Fruit fly (Drosophila melanogaster) whole organism, embryonic: Measurements from ENCODE around the gene Lrr47.

Source experiments
- Atf6 ChIP-seq: fragments of 200-800 bp; sonication (Bioruptor generic); IDR thresholded peaks from 2 replicates; pipeline ENCODE4 v1.3.6; 2022; ENCODE audit warnings: missing biosample characterization, missing genetic modification characterization
- CG10654 ChIP-seq: fragments of 200-800 bp; sonication (Bioruptor generic); optimal IDR thresholded peaks from 2 replicates; lab custom pipeline; 2016; ENCODE audit warnings: missing biosample characterization, missing genetic modification characterization
- CG11247 ChIP-seq: fragments of 200-800 bp; sonication (Bioruptor generic); IDR thresholded peaks from 2 replicates; pipeline ENCODE4 v1.3.6; 2022; ENCODE audit warnings: missing biosample characterization, missing genetic modification characterization
- CG13775 ChIP-seq: fragments of 200-800 bp; sonication (Bioruptor generic); optimal IDR thresholded peaks from 3 replicates; lab custom pipeline; 2017; ENCODE audit warnings: missing biosample characterization, mild to moderate bottlenecking, missing genetic modification characterization
- CG14710 ChIP-seq: fragments of 200-800 bp; sonication (Bioruptor generic); optimal IDR thresholded peaks from 3 replicates; lab custom pipeline; 2019; ENCODE audit warnings: missing biosample characterization, mild to moderate bottlenecking, missing genetic modification characterization, moderate library complexity
- CG15011 ChIP-seq: fragments of 200-800 bp; sonication (Bioruptor generic); optimal IDR thresholded peaks from 3 replicates; lab custom pipeline; 2018; ENCODE audit warnings: missing biosample characterization, mild to moderate bottlenecking, missing genetic modification characterization
- CG1792 ChIP-seq: fragments of 200-800 bp; sonication (Bioruptor generic); optimal IDR thresholded peaks from 2 replicates; lab custom pipeline; 2016; ENCODE audit warnings: missing biosample characterization, missing genetic modification characterization
- CG18599 ChIP-seq: fragments of 200-800 bp; sonication (Bioruptor generic); optimal IDR thresholded peaks from 3 replicates; lab custom pipeline; 2017; ENCODE audit warnings: missing biosample characterization, missing genetic modification characterization, mild to moderate bottlenecking, moderate library complexity, missing genetic modification reagents
- CG2120 ChIP-seq: fragments of 200-800 bp; sonication (Bioruptor generic); optimal IDR thresholded peaks from 3 replicates; lab custom pipeline; 2016; ENCODE audit warnings: missing biosample characterization, missing genetic modification characterization
- CG2678 ChIP-seq: fragments of 200-800 bp; sonication (Bioruptor generic); optimal IDR thresholded peaks from 3 replicates; lab custom pipeline; 2019; ENCODE audit warnings: missing biosample characterization, mild to moderate bottlenecking, missing genetic modification characterization, moderate library complexity
- CG30431 ChIP-seq: fragments of 200-800 bp; sonication (Bioruptor generic); optimal IDR thresholded peaks from 2 replicates; lab custom pipeline; 2017; ENCODE audit warnings: missing biosample characterization, missing genetic modification characterization
- CG4328 ChIP-seq: fragments of 200-800 bp; sonication (Bioruptor generic); optimal IDR thresholded peaks from 3 replicates; lab custom pipeline; 2017; ENCODE audit warnings: missing biosample characterization, missing genetic modification reagents, missing genetic modification characterization
- CG5180 ChIP-seq: fragments of 200-800 bp; sonication (Bioruptor generic); optimal IDR thresholded peaks from 3 replicates; lab custom pipeline; 2017; ENCODE audit warnings: missing biosample characterization, missing genetic modification characterization, mild to moderate bottlenecking, moderate library complexity, missing genetic modification reagents
- CG6175 ChIP-seq: fragments of 200-800 bp; sonication (Bioruptor generic); IDR thresholded peaks from 3 replicates; pipeline ENCODE4 v1.3.6; 2022; ENCODE audit warnings: missing biosample characterization, missing genetic modification characterization
- CG6854 ChIP-seq: fragments of 200-800 bp; sonication (Bioruptor generic); optimal IDR thresholded peaks from 3 replicates; lab custom pipeline; 2017; ENCODE audit warnings: missing biosample characterization, mild to moderate bottlenecking, missing genetic modification characterization
- CG8359 ChIP-seq: fragments of 200-800 bp; sonication (Bioruptor generic); optimal IDR thresholded peaks from 2 replicates; lab custom pipeline; 2017; ENCODE audit warnings: missing biosample characterization, mild to moderate bottlenecking, missing genetic modification characterization, borderline replicate concordance
- CG8924 ChIP-seq: fragments of 200-800 bp; optimal IDR thresholded peaks from 3 replicates; lab custom pipeline; 2019; ENCODE audit warnings: missing biosample characterization, mild to moderate bottlenecking, missing genetic modification characterization, moderate library complexity
- CG9215 ChIP-seq: fragments of 200-800 bp; sonication (Bioruptor generic); IDR thresholded peaks from 2 replicates; pipeline ENCODE4 v1.3.6; 2022; ENCODE audit warnings: missing biosample characterization, missing genetic modification characterization
- CrebB ChIP-seq: fragments of 200-800 bp; sonication (Bioruptor generic); optimal IDR thresholded peaks from 3 replicates; lab custom pipeline; 2018; ENCODE audit warnings: missing biosample characterization, mild to moderate bottlenecking, missing genetic modification characterization
- D ChIP-seq, 2 experiments: fragments of 200-800 bp in 1 of 2; fragments of >200 bp in 1 of 2; sonication (Bioruptor generic) in 1 of 2; optimal IDR thresholded peaks; 2 replicates in 1 of 2; 3 replicates in 1 of 2; lab custom pipeline; 2017; ENCODE audit warnings: mild to moderate bottlenecking in 1 of 2, missing biosample characterization in 1 of 2, missing genetic modification characterization in 1 of 2, missing genetic modification reagents in 1 of 2
- H15 ChIP-seq: fragments of 200-800 bp; sonication (Bioruptor generic); IDR thresholded peaks from 3 replicates; pipeline ENCODE4 v1.3.6; 2022; ENCODE audit warnings: missing biosample characterization, missing genetic modification characterization
- HHEX ChIP-seq: fragments of 200-800 bp; sonication (Bioruptor generic); optimal IDR thresholded peaks from 3 replicates; lab custom pipeline; 2017; ENCODE audit warnings: missing biosample characterization, mild to moderate bottlenecking, missing genetic modification characterization, missing genetic modification reagents
- Hr3 ChIP-seq: fragments of 200-800 bp; sonication (Bioruptor generic); optimal IDR thresholded peaks from 3 replicates; lab custom pipeline; 2016; ENCODE audit warnings: missing biosample characterization, missing genetic modification characterization
- Lhr ChIP-seq: fragments of 200-800 bp; sonication (Bioruptor generic); optimal IDR thresholded peaks from 3 replicates; lab custom pipeline; 2017; ENCODE audit warnings: mild to moderate bottlenecking, missing biosample characterization, missing genetic modification reagents, missing genetic modification characterization
- MTF-1 ChIP-seq: fragments of 200-800 bp; sonication (Bioruptor generic); optimal IDR thresholded peaks from 2 replicates; lab custom pipeline; 2018; ENCODE audit warnings: missing biosample characterization, mild to moderate bottlenecking, missing genetic modification characterization, borderline replicate concordance
- Pdp1 ChIP-seq, 2 experiments: fragments of 200-800 bp; sonication (Bioruptor generic); optimal IDR thresholded peaks; 3 replicates each; lab custom pipeline; 2016; ENCODE audit warnings: missing biosample characterization in 2 of 2, missing genetic modification characterization in 2 of 2, mild to moderate bottlenecking in 1 of 2, moderate library complexity in 1 of 2
- Ptx1 ChIP-seq: fragments of 200-800 bp; sonication (Bioruptor generic); IDR thresholded peaks from 2 replicates; pipeline ENCODE4 v1.3.6; 2022; ENCODE audit warnings: missing biosample characterization, missing genetic modification characterization
- Spps ChIP-seq: fragments of 200-800 bp; sonication (Bioruptor generic); optimal IDR thresholded peaks from 2 replicates; lab custom pipeline; 2018; ENCODE audit warnings: missing biosample characterization, mild to moderate bottlenecking, missing genetic modification characterization
- Stat92E ChIP-seq, 3 experiments: fragments of >200 bp in 2 of 3; fragments of 200-800 bp in 1 of 3; sonication (Bioruptor generic) in 1 of 3; optimal IDR thresholded peaks; 2 replicates each; lab custom pipeline; 2017 to 2019; ENCODE audit warnings: missing biosample characterization in 3 of 3, missing genetic modification characterization in 3 of 3, mild to moderate bottlenecking in 1 of 3, moderate library complexity in 1 of 3
- Vsx1 ChIP-seq: fragments of 200-800 bp; sonication (Bioruptor generic); optimal IDR thresholded peaks from 2 replicates; lab custom pipeline; 2017; ENCODE audit warnings: missing biosample characterization, mild to moderate bottlenecking, missing genetic modification characterization, missing genetic modification reagents
- aop ChIP-seq: fragments of 200-800 bp; sonication (Bioruptor generic); IDR thresholded peaks from 2 replicates; pipeline ENCODE4 v1.3.6; 2022; ENCODE audit warnings: missing biosample characterization, missing genetic modification characterization
- cad ChIP-seq: fragments of >200 bp; optimal IDR thresholded peaks from 2 replicates; lab custom pipeline; 2017; ENCODE audit warnings: missing biosample characterization, missing genetic modification characterization
- disco-r ChIP-seq: fragments of 200-800 bp; sonication (Bioruptor generic); optimal IDR thresholded peaks from 2 replicates; lab custom pipeline; 2016; ENCODE audit warnings: missing biosample characterization, missing genetic modification characterization
- dpn ChIP-seq, 2 experiments: fragments of 200-800 bp; sonication (Bioruptor generic); optimal IDR thresholded peaks; 3 replicates each; lab custom pipeline; 2016; ENCODE audit warnings: missing biosample characterization in 2 of 2, missing genetic modification characterization in 2 of 2
- ems ChIP-seq: fragments of 200-800 bp; sonication (Bioruptor generic); optimal IDR thresholded peaks from 3 replicates; lab custom pipeline; 2016; ENCODE audit warnings: missing biosample characterization, missing genetic modification characterization
- fd102C ChIP-seq: fragments of 200-800 bp; sonication (Bioruptor generic); optimal IDR thresholded peaks from 2 replicates; lab custom pipeline; 2018; ENCODE audit warnings: missing biosample characterization, mild to moderate bottlenecking, missing genetic modification characterization, moderate library complexity
- fd96Cb ChIP-seq: fragments of 200-800 bp; sonication (Bioruptor generic); optimal IDR thresholded peaks from 2 replicates; lab custom pipeline; 2018; ENCODE audit warnings: missing biosample characterization, mild to moderate bottlenecking, missing genetic modification characterization, moderate library complexity
- gcm ChIP-seq: fragments of 200-800 bp; sonication (Bioruptor generic); optimal IDR thresholded peaks from 2 replicates; lab custom pipeline; 2019; ENCODE audit warnings: missing biosample characterization, mild to moderate bottlenecking, missing genetic modification characterization, moderate library complexity
- hkb ChIP-seq, 2 experiments: fragments of 200-800 bp in 1 of 2; fragments of >200 bp in 1 of 2; sonication (Bioruptor generic) in 1 of 2; IDR thresholded peaks in 1 of 2; optimal IDR thresholded peaks in 1 of 2; 2 replicates each; pipeline versions ENCODE4 v1.3.6 to Lab custom; 2017 to 2022; ENCODE audit warnings: missing biosample characterization in 1 of 2, missing genetic modification characterization in 1 of 2
- hth ChIP-seq: fragments of >200 bp; optimal IDR thresholded peaks from 2 replicates; lab custom pipeline; 2017; ENCODE audit warnings: inconsistent platforms
- ind ChIP-seq: fragments of 200-800 bp; sonication (Bioruptor generic); optimal IDR thresholded peaks from 3 replicates; lab custom pipeline; 2016; ENCODE audit warnings: missing biosample characterization, missing genetic modification characterization
- kni ChIP-seq: fragments of 200-800 bp; sonication (Bioruptor generic); optimal IDR thresholded peaks from 3 replicates; lab custom pipeline; 2017; ENCODE audit warnings: mild to moderate bottlenecking, missing biosample characterization, missing genetic modification reagents, missing genetic modification characterization
- row ChIP-seq: fragments of 200-800 bp; sonication (Bioruptor generic); IDR thresholded peaks from 3 replicates; pipeline ENCODE4 v1.3.6; 2022; ENCODE audit warnings: missing biosample characterization, missing genetic modification characterization
- salm ChIP-seq: fragments of 200-800 bp; sonication (Bioruptor generic); optimal IDR thresholded peaks from 2 replicates; lab custom pipeline; 2018; ENCODE audit warnings: missing biosample characterization, mild to moderate bottlenecking, missing genetic modification characterization
- sens-2 ChIP-seq: fragments of 200-800 bp; sonication (Bioruptor generic); IDR thresholded peaks from 2 replicates; pipeline ENCODE4 v1.3.6; 2022; ENCODE audit warnings: missing biosample characterization, missing genetic modification characterization
- so ChIP-seq: fragments of 200-800 bp; sonication (Bioruptor generic); IDR thresholded peaks from 3 replicates; pipeline ENCODE4 v1.3.6; 2022; ENCODE audit warnings: missing biosample characterization, missing genetic modification characterization
- sqz ChIP-seq: fragments of 200-800 bp; sonication (Bioruptor generic); optimal IDR thresholded peaks from 3 replicates; lab custom pipeline; 2018; ENCODE audit warnings: missing biosample characterization, mild to moderate bottlenecking, missing genetic modification characterization
- tna ChIP-seq: fragments of 200-800 bp; sonication (Bioruptor generic); IDR thresholded peaks from 2 replicates; pipeline ENCODE4 v1.3.6; 2022; ENCODE audit warnings: missing biosample characterization, missing genetic modification characterization; ENCODE audit not compliant: partially characterized antibody
- z ChIP-seq: fragments of 200-800 bp; sonication (Bioruptor generic); IDR thresholded peaks from 3 replicates; pipeline ENCODE4 v1.3.6; 2022; ENCODE audit warnings: missing biosample characterization, missing genetic modification characterization

Gene Lrr47

dm6 chr2L:10552807-10553206, 35.7 kb downstream of the Lrr47 start (continued):
- peak; percentile 49 for TF ChIP-seq CG14710 (tag; lab: Kevin White, UChicago)
- no peak for TF ChIP-seq cad (GFP tag; lab: Kevin White, UChicago)
- peak; percentile 58 for TF ChIP-seq Vsx1 (GFP tag; lab: Kevin White, UChicago)
- TF ChIP-seq fd96Cb (tag; lab: Kevin White, UChicago) = no peak
- TF ChIP-seq disco-r (GFP tag; lab: Kevin White, UChicago) = no peak
- TF ChIP-seq so (GFP tag; lab: Robert Waterston, UW) = no peak
- TF ChIP-seq ind (GFP tag; lab: Kevin White, UChicago) = no peak
- no peak for TF ChIP-seq CG10654 (GFP tag; lab: Kevin White, UChicago)
- 0 out of 2 replicates have a peak, but pooled peaks have one; percentile 28 for TF ChIP-seq Atf6 (GFP tag; lab: Robert Waterston, UW)
- peak in 1 of 2 experiments; percentile 15 for TF ChIP-seq Pdp1 (GFP tag; optimal IDR thresholded peaks at IDR 0.05; lab: Kevin White, UChicago)
- TF ChIP-seq CG18599 (GFP tag; lab: Kevin White, UChicago) = peak; percentile 18
- peak; percentile 4 for TF ChIP-seq CG13775 (GFP tag; lab: Kevin White, UChicago)
- peak; percentile 21 for TF ChIP-seq gcm
- no peak for TF ChIP-seq CG6854 (GFP tag; lab: Kevin White, UChicago)
- peak; percentile 17 for TF ChIP-seq kni (GFP tag; lab: Kevin White, UChicago)
- no peak for TF ChIP-seq hth (lab: Kevin White, UChicago)
- TF ChIP-seq CG4328 (GFP tag; lab: Kevin White, UChicago) = no peak
- peak; percentile 40 for TF ChIP-seq CG2678 (tag; lab: Kevin White, UChicago)
- no peak for TF ChIP-seq tna (GFP tag; lab: Robert Waterston, UW)
- TF ChIP-seq Stat92E (GFP tag; optimal IDR thresholded peaks at IDR 0.05; lab: Kevin White, UChicago) = no peak
- no peak for TF ChIP-seq CG2120 (GFP tag; lab: Kevin White, UChicago)
- TF ChIP-seq dpn (GFP tag; optimal IDR thresholded peaks at IDR 0.05; lab: Kevin White, UChicago) = peak in 1 of 2 experiments; percentile 4
- no peak for TF ChIP-seq CG30431 (GFP tag; lab: Kevin White, UChicago)
- peak; percentile 60 for TF ChIP-seq MTF-1 (GFP tag; lab: Kevin White, UChicago)
- no peak for TF ChIP-seq CG11247
- peak; percentile 52 for TF ChIP-seq CrebB
- TF ChIP-seq CG8924 (tag; lab: Kevin White, UChicago) = no peak
- TF ChIP-seq CG5180 (GFP tag; lab: Kevin White, UChicago) = peak; percentile 28
- TF ChIP-seq Lhr (GFP tag; lab: Kevin White, UChicago) = peak; percentile 35
- no peak for TF ChIP-seq CG15011 (GFP tag; lab: Kevin White, UChicago)
- TF ChIP-seq hkb (optimal IDR thresholded peaks at IDR 0.05; lab: Kevin White, UChicago) = no peak
- TF ChIP-seq hkb (GFP tag; IDR thresholded peaks at IDR 0.05; lab: Robert Waterston, UW) = 0 out of 2 replicates have a peak, but pooled peaks have one; percentile 25
- 0 out of 2 replicates have a peak, but pooled peaks have one; percentile 10 for TF ChIP-seq Ptx1
- peak; percentile 33 for TF ChIP-seq CG8359 (GFP tag; lab: Kevin White, UChicago)
- no peak for TF ChIP-seq CG6175 (GFP tag; lab: Robert Waterston, UW)
- no peak for TF ChIP-seq CG9215 (GFP tag; lab: Robert Waterston, UW)
- peak; percentile 22 for TF ChIP-seq salm (tag; lab: Kevin White, UChicago)
- peak; percentile 54; the same call in 1 of the 2 replicates for TF ChIP-seq sens-2 (GFP tag; lab: Robert Waterston, UW)
- TF ChIP-seq HHEX (GFP tag; lab: Kevin White, UChicago) = peak; percentile 48
- no peak for TF ChIP-seq ems (GFP tag; lab: Kevin White, UChicago)
- no peak for TF ChIP-seq aop
- no peak for TF ChIP-seq H15 (GFP tag; lab: Robert Waterston, UW)
- 0 out of 3 replicates have a peak, but pooled peaks have one; percentile 39 for TF ChIP-seq z (GFP tag; lab: Robert Waterston, UW)
- TF ChIP-seq row (GFP tag; lab: Robert Waterston, UW) = no peak
- no peak for TF ChIP-seq sqz (GFP tag; lab: Kevin White, UChicago)
- no peak for TF ChIP-seq Hr3 (GFP tag; lab: Kevin White, UChicago)
- TF ChIP-seq fd102C (GFP tag; lab: Kevin White, UChicago) = peak; percentile 21
- no peak for TF ChIP-seq D (optimal IDR thresholded peaks at IDR 0.05; lab: Kevin White, UChicago)
- TF ChIP-seq D (GFP tag; optimal IDR thresholded peaks at IDR 0.05; lab: Kevin White, UChicago) = peak; percentile 28
- peak; percentile 7 for TF ChIP-seq Spps (tag; lab: Kevin White, UChicago)
- TF ChIP-seq CG1792 (GFP tag; lab: Kevin White, UChicago) = peak; percentile 21
